Worm (Caenorhabditis elegans): ENCODE data around the gene scl-15.

DNA sequence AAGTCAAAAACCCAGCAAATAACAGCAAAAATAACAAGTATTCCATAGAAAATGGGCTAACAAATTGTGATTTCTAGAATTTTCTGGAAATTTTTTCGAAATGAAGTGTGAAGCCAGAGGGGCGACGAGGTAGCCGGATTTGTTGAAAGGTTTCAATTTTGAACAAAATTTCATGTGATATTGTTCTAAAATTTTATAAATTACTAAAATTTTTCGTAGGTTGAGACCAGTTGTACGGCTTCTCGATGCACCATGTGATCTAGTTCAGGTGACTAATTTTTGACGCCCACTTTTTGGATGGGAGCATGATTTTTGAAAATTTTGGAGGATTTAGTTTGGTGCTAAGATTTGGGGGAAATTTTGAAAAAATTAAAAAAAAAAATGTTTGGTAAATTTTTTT lies 25.2 kb downstream of the scl-15 start, which contains the start of gene gcy-19:
- TF ChIP-seq nhr-25 (tag; optimal IDR thresholded peaks at IDR 0.05), result no peak
- TF ChIP-seq ama-1 (optimal IDR thresholded peaks at IDR 0.05), result no peak
- TF ChIP-seq nhr-67 (tag; optimal IDR thresholded peaks at IDR 0.05), result no peak
- no peak for TF ChIP-seq ZK546.5 (tag; optimal IDR thresholded peaks at IDR 0.05)
- no peak for TF ChIP-seq pqm-1 (tag; optimal IDR thresholded peaks at IDR 0.05)
- TF ChIP-seq mdl-1 (tag; optimal IDR thresholded peaks at IDR 0.05), result no peak
- no peak for TF ChIP-seq aly-2 (tag; optimal IDR thresholded peaks at IDR 0.05)
- no peak for TF ChIP-seq elt-1 (tag; optimal IDR thresholded peaks at IDR 0.05)
- TF ChIP-seq tbx-2 (tag; optimal IDR thresholded peaks at IDR 0.05), result no peak
- no peak for TF ChIP-seq unc-62 (GFP tag; optimal IDR thresholded peaks at IDR 0.05)
- no peak for TF ChIP-seq nhr-23 (tag; optimal IDR thresholded peaks at IDR 0.05)
- no peak for TF ChIP-seq nfya-1 (tag; optimal IDR thresholded peaks at IDR 0.05; ENCODE audit: insufficient read depth)

Measured in whole organism, L3 larva.